Fruit fly (Drosophila melanogaster) whole organism, embryonic: ENCODE results near the gene CG15368.

ENCODE experiments used
- Adf1 ChIP-seq: fragments of 200-800 bp; sonication (Bioruptor generic); IDR thresholded peaks from 2 replicates; pipeline ENCODE4 v1.3.6; 2022; ENCODE audit warnings: missing biosample characterization, missing genetic modification characterization
- Antp ChIP-seq: fragments of 200-800 bp; sonication (Bioruptor generic); optimal IDR thresholded peaks from 3 replicates; lab custom pipeline; 2016; ENCODE audit warnings: missing biosample characterization, missing genetic modification characterization
- Awh ChIP-seq: fragments of 200-800 bp; sonication (Bioruptor generic); IDR thresholded peaks from 2 replicates; pipeline ENCODE4, ENCODE4 v1.3.6; 2022; ENCODE audit warnings: missing biosample characterization, missing genetic modification characterization
- CG10209 ChIP-seq: fragments of 200-800 bp; sonication (Bioruptor generic); optimal IDR thresholded peaks from 3 replicates; lab custom pipeline; 2017; ENCODE audit warnings: missing biosample characterization, mild to moderate bottlenecking, missing genetic modification characterization, missing genetic modification reagents
- CG10565 ChIP-seq: fragments of 200-800 bp; sonication (Bioruptor generic); optimal IDR thresholded peaks from 3 replicates; lab custom pipeline; 2016; ENCODE audit warnings: missing biosample characterization, mild to moderate bottlenecking, missing genetic modification characterization
- CG11247 ChIP-seq: fragments of 200-800 bp; sonication (Bioruptor generic); IDR thresholded peaks from 2 replicates; pipeline ENCODE4 v1.3.6; 2022; ENCODE audit warnings: missing biosample characterization, missing genetic modification characterization
- CG11398 ChIP-seq: fragments of 200-800 bp; sonication (Bioruptor generic); optimal IDR thresholded peaks from 2 replicates; lab custom pipeline; 2016; ENCODE audit warnings: missing biosample characterization, missing genetic modification characterization
- CG15269 ChIP-seq: fragments of 200-800 bp; sonication (Bioruptor generic); optimal IDR thresholded peaks from 2 replicates; lab custom pipeline; 2018; ENCODE audit warnings: missing biosample characterization, mild to moderate bottlenecking, missing genetic modification characterization, moderate library complexity
- CG1529 ChIP-seq: fragments of 200-800 bp; sonication (Bioruptor generic); optimal IDR thresholded peaks from 3 replicates; lab custom pipeline; 2018; ENCODE audit warnings: missing biosample characterization, missing genetic modification characterization
- CG17385 ChIP-seq: fragments of 200-800 bp; sonication (Bioruptor generic); optimal IDR thresholded peaks from 3 replicates; lab custom pipeline; 2018; ENCODE audit warnings: missing biosample characterization, mild to moderate bottlenecking, missing genetic modification characterization
- CG2199 ChIP-seq: fragments of 200-800 bp; sonication (Bioruptor generic); IDR thresholded peaks from 3 replicates; pipeline ENCODE4 v1.3.6; 2022; ENCODE audit warnings: missing biosample characterization, missing genetic modification characterization
- CG2712 ChIP-seq: fragments of 200-800 bp; optimal IDR thresholded peaks from 3 replicates; lab custom pipeline; 2019; ENCODE audit warnings: missing biosample characterization, mild to moderate bottlenecking, missing genetic modification characterization, moderate library complexity
- CG32532 ChIP-seq: fragments of 200-800 bp; sonication (Bioruptor generic); IDR thresholded peaks from 2 replicates; pipeline ENCODE4 v1.3.6; 2022; ENCODE audit warnings: missing biosample characterization, missing genetic modification characterization
- CG4282 ChIP-seq: fragments of 200-800 bp; sonication (Bioruptor generic); optimal IDR thresholded peaks from 2 replicates; lab custom pipeline; 2016; ENCODE audit warnings: missing biosample characterization, missing genetic modification characterization
- CG4360 ChIP-seq: fragments of 200-800 bp; sonication (Bioruptor generic); IDR thresholded peaks from 2 replicates; pipeline ENCODE4 v1.3.6; 2022; ENCODE audit warnings: missing biosample characterization, missing genetic modification characterization
- CG43689 ChIP-seq: fragments of 200-800 bp; sonication (Bioruptor generic); IDR thresholded peaks from 2 replicates; pipeline ENCODE4 v1.3.6; 2022; ENCODE audit warnings: missing biosample characterization, missing genetic modification characterization
- CG7357 ChIP-seq: fragments of 200-800 bp; sonication (Bioruptor generic); IDR thresholded peaks from 3 replicates; pipeline ENCODE4 v1.3.6; 2022; ENCODE audit warnings: missing biosample characterization, missing genetic modification characterization
- CG7987 ChIP-seq: fragments of 200-800 bp; sonication (Bioruptor generic); optimal IDR thresholded peaks from 2 replicates; lab custom pipeline; 2018; ENCODE audit warnings: missing biosample characterization, mild to moderate bottlenecking, missing genetic modification characterization, moderate library complexity
- CG8765 ChIP-seq: fragments of 200-800 bp; sonication (Bioruptor generic); IDR thresholded peaks from 2 replicates; pipeline ENCODE4 v1.3.6; 2022; ENCODE audit warnings: missing biosample characterization, missing genetic modification characterization
- CoRest ChIP-seq: fragments of 200-800 bp; sonication (Bioruptor generic); optimal IDR thresholded peaks from 3 replicates; lab custom pipeline; 2018; ENCODE audit warnings: missing biosample characterization, mild to moderate bottlenecking, missing genetic modification characterization, moderate library complexity
- D19A ChIP-seq: fragments of 200-800 bp; optimal IDR thresholded peaks from 3 replicates; lab custom pipeline; 2019; ENCODE audit warnings: missing biosample characterization, mild to moderate bottlenecking, missing genetic modification characterization, moderate library complexity
- Dbx ChIP-seq: fragments of 200-800 bp; sonication (Bioruptor generic); IDR thresholded peaks from 3 replicates; pipeline ENCODE4 v1.3.6; 2022; ENCODE audit warnings: missing biosample characterization, missing genetic modification characterization
- Doc2 ChIP-seq: fragments of 200-800 bp; sonication (Bioruptor generic); IDR thresholded peaks from 2 replicates; pipeline ENCODE4 v1.3.6; 2022; ENCODE audit warnings: missing biosample characterization, missing genetic modification characterization
- Drgx ChIP-seq: fragments of 200-800 bp; sonication (Bioruptor generic); IDR thresholded peaks from 2 replicates; pipeline ENCODE4 v1.3.6; 2022; ENCODE audit warnings: missing biosample characterization, missing genetic modification characterization
- Fer1 ChIP-seq: fragments of 200-800 bp; sonication (Bioruptor generic); optimal IDR thresholded peaks from 2 replicates; lab custom pipeline; 2017; ENCODE audit warnings: missing biosample characterization, mild to moderate bottlenecking, missing genetic modification characterization
- MESR4 ChIP-seq: fragments of 200-800 bp; sonication (Bioruptor generic); optimal IDR thresholded peaks from 2 replicates; lab custom pipeline; 2018; ENCODE audit warnings: missing biosample characterization, mild to moderate bottlenecking, missing genetic modification characterization, moderate library complexity
- Oaz ChIP-seq: fragments of 200-800 bp; sonication (Bioruptor generic); IDR thresholded peaks from 2 replicates; pipeline ENCODE4 v1.3.6; 2022; ENCODE audit warnings: missing biosample characterization, missing genetic modification characterization
- Pdp1 ChIP-seq, 2 experiments: fragments of 200-800 bp; sonication (Bioruptor generic); optimal IDR thresholded peaks; 3 replicates each; lab custom pipeline; 2016; ENCODE audit warnings: missing biosample characterization in 2 of 2, missing genetic modification characterization in 2 of 2, mild to moderate bottlenecking in 1 of 2, moderate library complexity in 1 of 2
- Ptx1 ChIP-seq: fragments of 200-800 bp; sonication (Bioruptor generic); IDR thresholded peaks from 2 replicates; pipeline ENCODE4 v1.3.6; 2022; ENCODE audit warnings: missing biosample characterization, missing genetic modification characterization
- Taf1 ChIP-seq: fragments of 200-800 bp; sonication (Bioruptor generic); IDR thresholded peaks from 2 replicates; pipeline ENCODE4 v1.3.6; 2022; ENCODE audit warnings: missing biosample characterization, missing genetic modification characterization
- ac ChIP-seq: fragments of 200-800 bp; sonication (Bioruptor generic); optimal IDR thresholded peaks from 3 replicates; lab custom pipeline; 2017; ENCODE audit warnings: missing biosample characterization, mild to moderate bottlenecking, missing genetic modification characterization
- caup ChIP-seq: fragments of 200-800 bp; sonication (Bioruptor generic); optimal IDR thresholded peaks from 3 replicates; lab custom pipeline; 2017; ENCODE audit warnings: missing biosample characterization, mild to moderate bottlenecking, missing genetic modification characterization, moderate library complexity; ENCODE audit not compliant: severe bottlenecking
- chif ChIP-seq, 2 experiments: fragments of 200-800 bp; sonication (Bioruptor generic); optimal IDR thresholded peaks; 3 replicates each; lab custom pipeline; 2016; ENCODE audit warnings: missing biosample characterization in 2 of 2, missing genetic modification characterization in 2 of 2
- cwo ChIP-seq: fragments of 200-800 bp; sonication (Bioruptor generic); optimal IDR thresholded peaks from 3 replicates; lab custom pipeline; 2017; ENCODE audit warnings: missing biosample characterization, missing genetic modification characterization, mild to moderate bottlenecking, moderate library complexity, missing genetic modification reagents
- da ChIP-seq: fragments of 200-800 bp; sonication (Bioruptor generic); optimal IDR thresholded peaks from 2 replicates; lab custom pipeline; 2016; ENCODE audit warnings: missing biosample characterization, missing genetic modification characterization
- fd96Cb ChIP-seq: fragments of 200-800 bp; sonication (Bioruptor generic); optimal IDR thresholded peaks from 2 replicates; lab custom pipeline; 2018; ENCODE audit warnings: missing biosample characterization, mild to moderate bottlenecking, missing genetic modification characterization, moderate library complexity
- ftz-f1 ChIP-seq: fragments of 200-800 bp; sonication (Bioruptor generic); optimal IDR thresholded peaks from 2 replicates; lab custom pipeline; 2016; ENCODE audit warnings: missing biosample characterization, missing genetic modification characterization
- fu2 ChIP-seq: fragments of 200-800 bp; sonication (Bioruptor generic); optimal IDR thresholded peaks from 2 replicates; lab custom pipeline; 2016; ENCODE audit warnings: missing biosample characterization, missing genetic modification characterization
- gcm2 ChIP-seq: fragments of 200-800 bp; sonication (Bioruptor generic); optimal IDR thresholded peaks from 2 replicates; lab custom pipeline; 2016; ENCODE audit warnings: missing biosample characterization, missing genetic modification characterization
- grau ChIP-seq: fragments of 200-800 bp; optimal IDR thresholded peaks from 3 replicates; lab custom pipeline; 2019; ENCODE audit warnings: missing biosample characterization, mild to moderate bottlenecking, missing genetic modification characterization, moderate library complexity
- hbn ChIP-seq: fragments of 200-800 bp; sonication (Bioruptor generic); IDR thresholded peaks from 2 replicates; pipeline ENCODE4 v1.3.6; 2022; ENCODE audit warnings: missing biosample characterization, missing genetic modification characterization; ENCODE audit not compliant: partially characterized antibody
- hth ChIP-seq: fragments of >200 bp; optimal IDR thresholded peaks from 2 replicates; lab custom pipeline; 2017; ENCODE audit warnings: inconsistent platforms
- kay ChIP-seq: fragments of 200-800 bp; sonication (Bioruptor generic); optimal IDR thresholded peaks from 2 replicates; lab custom pipeline; 2016; ENCODE audit warnings: missing biosample characterization, missing genetic modification characterization
- lilli ChIP-seq: fragments of 200-800 bp; sonication (Bioruptor generic); optimal IDR thresholded peaks from 3 replicates; lab custom pipeline; 2016; ENCODE audit warnings: missing biosample characterization, missing genetic modification characterization
- lmd ChIP-seq: fragments of 200-800 bp; sonication (Bioruptor generic); IDR thresholded peaks from 2 replicates; pipeline ENCODE4 v1.3.6; 2022; ENCODE audit warnings: missing biosample characterization, missing genetic modification characterization
- nau ChIP-seq: fragments of 200-800 bp; sonication (Bioruptor generic); optimal IDR thresholded peaks from 3 replicates; lab custom pipeline; 2017; ENCODE audit warnings: missing biosample characterization, mild to moderate bottlenecking, missing genetic modification characterization, missing genetic modification reagents
- pzg ChIP-seq: fragments of 200-800 bp; sonication (Bioruptor generic); optimal IDR thresholded peaks from 3 replicates; lab custom pipeline; 2018; ENCODE audit warnings: missing biosample characterization, mild to moderate bottlenecking, missing genetic modification characterization, moderate library complexity
- rib ChIP-seq: fragments of 200-800 bp; sonication (Bioruptor generic); IDR thresholded peaks from 2 replicates; pipeline ENCODE4 v1.3.6; 2022; ENCODE audit warnings: missing biosample characterization, missing genetic modification characterization
- sima ChIP-seq: fragments of 200-800 bp; sonication (Bioruptor generic); optimal IDR thresholded peaks from 2 replicates; lab custom pipeline; 2016; ENCODE audit warnings: missing biosample characterization, missing genetic modification characterization
- sna ChIP-seq: fragments of 200-800 bp; sonication (Bioruptor generic); IDR thresholded peaks from 2 replicates; pipeline ENCODE4 v1.3.6; 2022; ENCODE audit warnings: missing biosample characterization, missing genetic modification characterization; ENCODE audit not compliant: partially characterized antibody
- sr ChIP-seq: fragments of 200-800 bp; sonication (Bioruptor generic); IDR thresholded peaks from 3 replicates; pipeline ENCODE4 v1.3.6; 2022; ENCODE audit warnings: missing biosample characterization, missing genetic modification characterization
- tap ChIP-seq: fragments of 200-800 bp; optimal IDR thresholded peaks from 3 replicates; lab custom pipeline; 2019; ENCODE audit warnings: missing biosample characterization, mild to moderate bottlenecking, missing genetic modification characterization, moderate library complexity

CG15368 gene

DNA sequence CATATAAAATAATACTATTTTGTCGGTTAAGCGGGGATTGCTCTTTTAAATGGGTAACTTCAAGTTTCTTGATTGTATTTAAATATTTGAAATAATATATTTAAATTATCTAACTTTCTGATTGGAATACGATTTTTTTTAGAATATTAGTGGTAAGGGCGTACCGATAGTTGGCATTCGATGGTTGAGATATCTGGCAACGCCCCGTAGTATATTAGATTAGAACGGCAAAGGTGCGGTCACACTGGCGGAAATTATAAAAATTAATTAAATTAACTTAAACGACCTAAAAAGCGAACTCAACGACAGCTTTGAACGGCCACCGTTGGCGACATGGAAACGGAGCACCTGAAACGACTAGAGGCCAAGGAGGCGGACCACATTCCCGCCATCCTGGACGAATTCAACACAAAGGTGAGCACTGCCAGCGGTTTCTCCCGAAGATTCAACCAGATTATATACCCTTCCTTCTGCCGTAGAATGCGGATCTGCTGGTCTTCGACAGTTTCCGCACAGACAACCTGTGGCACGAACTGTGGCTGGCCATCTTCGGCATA is 40.5 kb downstream of the CG15368 start, which contains the start of gene ric8a (continued):
- TF ChIP-seq CG11247 (GFP tag; lab: Robert Waterston, UW) (no peak), Adf1 (GFP tag; lab: Robert Waterston, UW) (no peak), CG10565 (GFP tag; lab: Kevin White, UChicago) (no peak), CG32532 (GFP tag; lab: Robert Waterston, UW) (peak; percentile 43; the same call in 1 of the 2 replicates), ac (no peak), CG1529 (no peak), CG8765 (GFP tag; lab: Robert Waterston, UW) (no peak), sima (GFP tag; lab: Kevin White, UChicago) (no peak), chif (GFP tag; optimal IDR thresholded peaks at IDR 0.05; lab: Kevin White, UChicago) (no peak), fd96Cb (tag; lab: Kevin White, UChicago) (no peak), hth (lab: Kevin White, UChicago) (no peak), Fer1 (no peak), CG7987 (GFP tag; lab: Kevin White, UChicago) (no peak), hbn (GFP tag; lab: Robert Waterston, UW) (peak; percentile 75), CG7357 (GFP tag; lab: Robert Waterston, UW) (no peak), Taf1 (no peak), Ptx1 (GFP tag; lab: Robert Waterston, UW) (no peak), MESR4 (GFP tag; lab: Kevin White, UChicago) (peak; percentile 76), lilli (GFP tag; lab: Kevin White, UChicago) (peak; percentile 21), CG2199 (no peak), cwo (GFP tag; lab: Kevin White, UChicago) (no peak), kay (no peak), lmd (GFP tag; lab: Robert Waterston, UW) (no peak), caup (GFP tag; lab: Kevin White, UChicago) (no peak), Doc2 (GFP tag; lab: Robert Waterston, UW) (no peak), rib (GFP tag; lab: Robert Waterston, UW) (no peak), pzg (GFP tag; lab: Kevin White, UChicago) (peak; percentile 54), Pdp1 (GFP tag; optimal IDR thresholded peaks at IDR 0.05; lab: Kevin White, UChicago) (no peak), sr (no peak), CG11398 (GFP tag; lab: Kevin White, UChicago) (no peak), CG4282 (GFP tag; lab: Kevin White, UChicago) (no peak), D19A (tag; lab: Kevin White, UChicago) (no peak), gcm2 (GFP tag; lab: Kevin White, UChicago) (no peak), fu2 (GFP tag; lab: Kevin White, UChicago) (no peak), CG4360 (GFP tag; lab: Robert Waterston, UW) (no peak), grau (tag; lab: Kevin White, UChicago) (peak; percentile 27), nau (GFP tag; lab: Kevin White, UChicago) (no peak), CG17385 (GFP tag; lab: Kevin White, UChicago) (no peak), Drgx (GFP tag; lab: Robert Waterston, UW) (no peak), CG10209 (GFP tag; lab: Kevin White, UChicago) (no peak), CoRest (peak; percentile 36), da (GFP tag; lab: Kevin White, UChicago) (no peak), ftz-f1 (GFP tag; lab: Kevin White, UChicago) (no peak), CG2712 (tag; lab: Kevin White, UChicago) (no peak), tap (tag; lab: Kevin White, UChicago) (no peak), Awh (GFP tag; lab: Robert Waterston, UW) (no peak), Antp (no peak), CG15269 (tag; lab: Kevin White, UChicago) (no peak), Dbx (GFP tag; lab: Robert Waterston, UW) (no peak), sna (peak; percentile 72; the same call in 1 of the 2 replicates), CG43689 (GFP tag; lab: Robert Waterston, UW) (no peak), Oaz (GFP tag; lab: Robert Waterston, UW) (no peak)
